Fruit fly (Drosophila melanogaster) whole organism, embryonic: ENCODE data around the gene Adat1.

Source experiments
- B-H1 ChIP-seq: fragments of 200-800 bp; sonication (Bioruptor generic); IDR thresholded peaks from 3 replicates; pipeline ENCODE4 v1.3.6; 2022; ENCODE audit warnings: missing biosample characterization, missing genetic modification characterization
- CG31441 ChIP-seq: fragments of 200-800 bp; sonication (Bioruptor generic); IDR thresholded peaks from 2 replicates; pipeline ENCODE4 v1.3.6; 2022; ENCODE audit warnings: missing biosample characterization, missing genetic modification characterization
- NC2β ChIP-seq: fragments of 200-800 bp; sonication (Bioruptor generic); optimal IDR thresholded peaks from 2 replicates; lab custom pipeline; 2016; ENCODE audit warnings: missing biosample characterization, missing genetic modification characterization
- Six4 ChIP-seq: fragments of 200-800 bp; sonication (Bioruptor generic); optimal IDR thresholded peaks from 2 replicates; lab custom pipeline; 2016; ENCODE audit warnings: missing biosample characterization, missing genetic modification characterization
- kay ChIP-seq: fragments of 200-800 bp; sonication (Bioruptor generic); optimal IDR thresholded peaks from 2 replicates; lab custom pipeline; 2016; ENCODE audit warnings: missing biosample characterization, missing genetic modification characterization
- lbe ChIP-seq: fragments of 200-800 bp; sonication (Bioruptor generic); optimal IDR thresholded peaks from 2 replicates; lab custom pipeline; 2016; ENCODE audit warnings: missing biosample characterization, mild to moderate bottlenecking, missing genetic modification characterization
- ttk ChIP-seq: fragments of 200-800 bp; sonication (Bioruptor generic); IDR thresholded peaks from 2 replicates; pipeline ENCODE4 v2.1.2; 2022; ENCODE audit warnings: missing biosample characterization, missing genetic modification characterization
- zen ChIP-seq: fragments of 200-800 bp; sonication (Bioruptor generic); optimal IDR thresholded peaks from 3 replicates; lab custom pipeline; 2018; ENCODE audit warnings: missing biosample characterization, mild to moderate bottlenecking, missing genetic modification characterization, moderate library complexity

- no peak for TF ChIP-seq ttk (GFP tag; lab: Robert Waterston, UW)
- no peak for TF ChIP-seq B-H1 (GFP tag; lab: Robert Waterston, UW)
- TF ChIP-seq Six4, result no peak
- TF ChIP-seq zen, result no peak
- TF ChIP-seq CG31441 (GFP tag; lab: Robert Waterston, UW), result no peak
- TF ChIP-seq NC2β, result no peak
- TF ChIP-seq lbe, result no peak
- TF ChIP-seq kay (GFP tag; lab: Kevin White, UChicago), result no peak
Measured at dm6 chr2L:13803032-13803661, 8.1 kb downstream of the Adat1 start, which contains the start of gene CAH1.
